Worm (Caenorhabditis elegans) whole organism, L3 larva: ENCODE results near the gene gfl-1.

Source experiments
- R02D3.7 ChIP-seq: fragments of 150-350 bp; optimal IDR thresholded peaks from 2 replicates; lab custom pipeline; 2014; ENCODE audit warnings: missing biosample characterization, missing genetic modification characterization
- ama-1 ChIP-seq: fragments of 150-350 bp; optimal IDR thresholded peaks from 2 replicates; lab custom pipeline; 2018
- ceh-16 ChIP-seq: sonication (generic microtip); optimal IDR thresholded peaks from 2 replicates; lab custom pipeline; 2017; ENCODE audit warnings: missing biosample characterization, missing genetic modification characterization
- egl-27 ChIP-seq: sonication (generic microtip); optimal IDR thresholded peaks from 4 replicates; lab custom pipeline; 2017; ENCODE audit warnings: missing biosample characterization, missing genetic modification reagents, missing genetic modification characterization
- elt-3 ChIP-seq, 3 experiments: fragments of 150-350 bp in 1 of 3; sonication (generic microtip) in 2 of 3; optimal IDR thresholded peaks; 2 replicates in 2 of 3; 4 replicates in 1 of 3; lab custom pipeline; 2014 to 2017; ENCODE audit warnings: missing biosample characterization in 3 of 3, missing genetic modification characterization in 3 of 3
- lin-15B ChIP-seq: fragments of 150-350 bp; optimal IDR thresholded peaks from 2 replicates; lab custom pipeline; 2014; ENCODE audit warnings: missing biosample characterization, missing genetic modification characterization
- nhr-28 ChIP-seq: fragments of 150-350 bp; optimal IDR thresholded peaks from 2 replicates; lab custom pipeline; 2014; ENCODE audit warnings: missing biosample characterization, missing genetic modification characterization
- nhr-76 ChIP-seq: fragments of 150-350 bp; sonication (generic microtip); optimal IDR thresholded peaks from 5 replicates; lab custom pipeline; 2014; ENCODE audit warnings: missing biosample characterization, missing genetic modification characterization
- snpc-4 ChIP-seq: fragments of 150-350 bp; optimal IDR thresholded peaks from 2 replicates; lab custom pipeline; 2014; ENCODE audit warnings: missing biosample characterization, missing genetic modification characterization
- unc-62 ChIP-seq: fragments of 150-350 bp; sonication (generic microtip); optimal IDR thresholded peaks from 4 replicates; lab custom pipeline; 2014; ENCODE audit warnings: missing biosample characterization, missing genetic modification reagents, missing genetic modification characterization

DNA sequence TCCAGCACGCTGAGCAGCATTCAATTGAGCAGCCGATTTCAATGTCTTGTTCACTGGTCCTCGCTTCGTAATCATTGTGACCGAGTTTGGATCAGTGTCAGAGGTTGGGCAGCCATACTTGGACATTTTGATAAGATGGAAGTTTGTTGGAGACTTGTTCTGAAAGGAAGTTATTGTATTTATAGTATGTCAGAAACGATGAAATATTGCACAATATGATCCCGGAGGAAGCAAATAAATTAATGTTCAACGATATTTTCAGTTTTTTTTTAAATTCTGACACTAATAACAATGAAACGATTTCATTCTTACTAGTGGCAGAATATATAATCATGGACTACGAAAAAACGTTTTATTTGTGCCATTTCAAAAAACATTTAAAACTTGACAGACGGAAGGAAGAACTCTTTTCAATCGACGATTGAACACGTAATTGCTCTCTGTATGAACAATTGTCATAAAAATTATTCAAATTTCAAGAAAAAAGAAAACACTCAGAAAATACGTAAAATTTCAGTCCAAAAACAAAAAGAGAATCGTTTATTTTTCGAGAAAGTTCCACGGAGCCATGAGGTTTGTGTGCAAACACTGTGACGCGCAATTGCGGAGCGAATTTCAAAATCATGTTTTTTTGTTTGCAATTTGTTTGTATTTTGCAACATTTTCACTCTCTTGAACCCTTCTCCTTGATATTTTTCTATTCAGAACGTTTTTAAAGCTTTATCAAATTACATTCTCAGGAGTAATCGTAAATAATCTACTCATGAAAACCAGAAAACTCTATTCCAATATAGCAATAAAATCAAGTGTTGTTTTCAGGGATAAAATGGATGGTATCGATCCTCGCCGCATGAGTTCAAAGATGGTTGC, 40.8 kb upstream of the gfl-1 start, which contains the start of the genes mbf-1 and nse-4:
- no peak for TF ChIP-seq egl-27 (tag; lab: Kevin White, UChicago)
- TF ChIP-seq elt-3 (tag; optimal IDR thresholded peaks at IDR 0.05; lab: Kevin White, UChicago): no peak
- TF ChIP-seq R02D3.7 (tag; lab: Kevin White, UChicago): no peak
- TF ChIP-seq lin-15B (tag; lab: Kevin White, UChicago): peak; percentile 49
- no peak for TF ChIP-seq nhr-76 (tag; lab: Kevin White, UChicago)
- no peak for TF ChIP-seq unc-62 (GFP tag; lab: Kevin White, UChicago)
- peak; percentile 28 for TF ChIP-seq snpc-4 (tag; lab: Kevin White, UChicago)
- TF ChIP-seq ama-1: peak; percentile 53
- no peak for TF ChIP-seq nhr-28
- TF ChIP-seq ceh-16 (tag; lab: Kevin White, UChicago): no peak
